Fruit fly (Drosophila melanogaster): Measurements from ENCODE around the gene CG31198.

The CG31198 gene

DNA sequence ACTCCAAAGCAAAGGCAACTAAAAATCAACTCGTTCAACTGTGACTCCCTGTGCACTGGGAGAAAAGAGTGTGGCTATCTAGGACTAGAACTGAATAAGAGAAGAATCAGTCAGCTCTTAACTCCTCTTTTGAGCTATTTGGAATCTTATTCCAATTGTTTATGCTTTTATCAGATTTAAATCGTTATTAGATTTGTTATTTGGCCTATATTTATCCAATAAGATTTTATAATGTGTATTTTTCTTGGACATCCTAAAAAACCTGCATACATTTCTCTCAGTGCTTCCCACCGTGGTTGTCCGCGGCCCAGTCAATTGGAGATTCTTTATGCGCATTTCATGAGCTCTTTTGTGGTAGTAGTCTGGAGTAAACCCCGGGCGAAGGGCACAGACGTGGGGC is 27.3 kb downstream of the CG31198 start (continued):
- TF ChIP-seq CG13287 (GFP tag; IDR thresholded peaks at IDR 0.05; ENCODE audit: partially characterized antibody) = no peak
- TF ChIP-seq Nf-YB (GFP tag; optimal IDR thresholded peaks at IDR 0.05) = peak; percentile 36
- peak; percentile 62 for TF ChIP-seq nau (GFP tag; optimal IDR thresholded peaks at IDR 0.05)
- no peak for TF ChIP-seq CG10431 (GFP tag; optimal IDR thresholded peaks at IDR 0.05)
- TF ChIP-seq pita (GFP tag; optimal IDR thresholded peaks at IDR 0.05) = no peak
- peak; percentile 56 for TF ChIP-seq CG13775 (GFP tag; optimal IDR thresholded peaks at IDR 0.05)
- TF ChIP-seq CG6813 (GFP tag; optimal IDR thresholded peaks at IDR 0.05) = peak; percentile 41
- TF ChIP-seq chn (GFP tag; optimal IDR thresholded peaks at IDR 0.05) = peak; percentile 41

dm6 chr3R:21782295-21782922 is 28.3 kb downstream of the CG31198 start, which contains the start of gene tsl:
Gene tsl, minus strand, starts transcription at chr3R:21782536.
- TF ChIP-seq sna (GFP tag; IDR thresholded peaks at IDR 0.05; ENCODE audit: partially characterized antibody) (no peak), hb (GFP tag; IDR thresholded peaks at IDR 0.05; ENCODE audit: partially characterized antibody) (no peak), E2f2 (GFP tag; IDR thresholded peaks at IDR 0.05) (no peak), grn (GFP tag; optimal IDR thresholded peaks at IDR 0.05) (no peak), CG9437 (GFP tag; optimal IDR thresholded peaks at IDR 0.05) (no peak), onecut (GFP tag; IDR thresholded peaks at IDR 0.05) (no peak), CG8388 (GFP tag; optimal IDR thresholded peaks at IDR 0.05) (no peak), Sox102F (GFP tag; optimal IDR thresholded peaks at IDR 0.05) (no peak), CG2120 (GFP tag; optimal IDR thresholded peaks at IDR 0.05) (no peak), Hr51 (GFP tag; optimal IDR thresholded peaks at IDR 0.05) (no peak), Spps (tag; optimal IDR thresholded peaks at IDR 0.05) (no peak), chinmo (GFP tag; IDR thresholded peaks at IDR 0.05; ENCODE audit: partially characterized antibody) (peak; percentile 71; the same call in 1 of the 4 replicates), Trl (optimal IDR thresholded peaks at IDR 0.05) (no peak), Trl (GFP tag; optimal IDR thresholded peaks at IDR 0.05) (no peak), CG6813 (GFP tag; optimal IDR thresholded peaks at IDR 0.05) (no peak), ERR (GFP tag; optimal IDR thresholded peaks at IDR 0.05) (no peak), tx (GFP tag; optimal IDR thresholded peaks at IDR 0.05) (no peak), Atf-2 (GFP tag; optimal IDR thresholded peaks at IDR 0.05) (no peak), org-1 (GFP tag; optimal IDR thresholded peaks at IDR 0.05) (no peak), twi (tag; optimal IDR thresholded peaks at IDR 0.05) (no peak), CG10979 (tag; optimal IDR thresholded peaks at IDR 0.05) (no peak), CG6254 (GFP tag; optimal IDR thresholded peaks at IDR 0.05) (no peak), CG1024 (GFP tag; IDR thresholded peaks at IDR 0.05) (no peak), Asciz (GFP tag; optimal IDR thresholded peaks at IDR 0.05) (no peak), Dfd (GFP tag; optimal IDR thresholded peaks at IDR 0.05) (no peak), CG18476 (GFP tag; optimal IDR thresholded peaks at IDR 0.05) (no peak), vnd (GFP tag; IDR thresholded peaks at IDR 0.05; ENCODE audit: partially characterized antibody) (no peak), CG9932 (GFP tag; IDR thresholded peaks at IDR 0.05) (no peak), sens-2 (GFP tag; IDR thresholded peaks at IDR 0.05) (no peak), her (GFP tag; optimal IDR thresholded peaks at IDR 0.05) (no peak), dpn (GFP tag; optimal IDR thresholded peaks at IDR 0.05) (no peak), CG2199 (GFP tag; IDR thresholded peaks at IDR 0.05) (peak; percentile 87), CG11398 (GFP tag; optimal IDR thresholded peaks at IDR 0.05) (no peak), ara (GFP tag; IDR thresholded peaks at IDR 0.05) (no peak), CG4360 (GFP tag; IDR thresholded peaks at IDR 0.05) (no peak), mam (GFP tag; optimal IDR thresholded peaks at IDR 0.05) (no peak), dan (GFP tag; IDR thresholded peaks at IDR 0.05) (no peak), knrl (GFP tag; IDR thresholded peaks at IDR 0.05; ENCODE audit: partially characterized antibody) (no peak), Sry-β (GFP tag; optimal IDR thresholded peaks at IDR 0.05) (no peak), HLHmδ (GFP tag; optimal IDR thresholded peaks at IDR 0.05) (no peak), Usf (GFP tag; optimal IDR thresholded peaks at IDR 0.05) (no peak), CG18599 (GFP tag; optimal IDR thresholded peaks at IDR 0.05) (no peak)

Measured in whole organism, embryonic.